Worm (Caenorhabditis elegans) whole organism, late embryonic: Measurements from ENCODE around the gene clc-10.

Experiments used
- K02D7.2 ChIP-seq: sonication (generic microtip); optimal IDR thresholded peaks from 2 replicates; lab custom pipeline; 2017; ENCODE audit warnings: mild to moderate bottlenecking, missing genetic modification characterization, missing compliant biosample characterization
- ceh-19 ChIP-seq: fragments of 200-800 bp; sonication (Bioruptor generic); optimal IDR thresholded peaks from 2 replicates; lab custom pipeline; 2018; ENCODE audit warnings: mild to moderate bottlenecking, missing genetic modification characterization, missing compliant biosample characterization
- dve-1 ChIP-seq: sonication (generic microtip); optimal IDR thresholded peaks from 2 replicates; lab custom pipeline; 2017; ENCODE audit warnings: antibody characterized with exemption, mild to moderate bottlenecking, missing genetic modification characterization, missing compliant biosample characterization
- madf-2 ChIP-seq: sonication (generic microtip); optimal IDR thresholded peaks from 2 replicates; lab custom pipeline; 2017; ENCODE audit warnings: missing genetic modification characterization, missing compliant biosample characterization
- nhr-11 ChIP-seq: fragments of 150-350 bp; optimal IDR thresholded peaks from 2 replicates; lab custom pipeline; 2014; ENCODE audit warnings: missing biosample characterization, missing genetic modification characterization
- npax-4 ChIP-seq: sonication (generic microtip); optimal IDR thresholded peaks from 2 replicates; lab custom pipeline; 2016; ENCODE audit warnings: missing genetic modification characterization, missing compliant biosample characterization
- pag-3 ChIP-seq: sonication (generic microtip); optimal IDR thresholded peaks from 2 replicates; lab custom pipeline; 2016; ENCODE audit warnings: missing compliant biosample characterization, missing genetic modification characterization, borderline replicate concordance
- rnt-1 ChIP-seq: sonication (generic microtip); optimal IDR thresholded peaks from 2 replicates; lab custom pipeline; 2016; ENCODE audit warnings: missing genetic modification characterization, missing compliant biosample characterization
- sox-4 ChIP-seq: sonication (generic microtip); optimal IDR thresholded peaks from 2 replicates; lab custom pipeline; 2017; ENCODE audit warnings: mild to moderate bottlenecking, missing genetic modification characterization, inconsistent platforms, missing compliant biosample characterization
- unc-55 ChIP-seq: sonication (generic microtip); optimal IDR thresholded peaks from 2 replicates; lab custom pipeline; 2017; ENCODE audit warnings: missing biosample characterization, missing genetic modification reagents, missing genetic modification characterization

DNA sequence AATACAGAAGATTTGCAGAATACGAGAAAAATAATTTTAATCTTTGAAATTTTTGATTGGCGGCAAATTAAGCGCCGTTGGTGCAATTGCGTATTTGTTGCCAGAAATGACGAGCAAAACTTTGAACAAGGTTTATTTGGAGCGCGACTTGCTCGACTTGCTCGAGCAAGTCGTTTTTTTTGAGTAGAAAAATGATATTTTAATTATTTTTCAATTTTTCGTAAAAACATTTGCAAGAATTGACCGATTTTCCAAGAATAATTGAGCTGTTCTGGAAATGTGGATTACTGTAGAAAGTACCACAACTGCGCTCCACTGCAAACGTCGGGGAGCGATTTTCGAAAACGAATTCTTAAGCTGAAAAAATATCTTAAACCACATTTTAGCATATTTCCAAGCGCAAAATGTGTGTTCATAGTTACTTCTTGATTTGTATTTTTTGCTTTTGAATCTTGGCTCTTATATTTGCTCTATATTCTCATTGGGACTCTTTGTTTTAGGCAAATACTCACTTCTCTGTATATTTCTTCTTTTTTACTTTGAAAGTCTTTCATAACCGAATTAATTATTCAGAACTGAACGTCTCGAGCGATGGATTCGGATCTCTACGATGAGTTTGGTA, 47.8 kb upstream of the clc-10 start, which contains the start of the genes gcna-1 and eftu-2:
- TF ChIP-seq npax-4 (no peak), K02D7.2 (no peak), nhr-11 (tag; lab: Kevin White, UChicago) (no peak), madf-2 (no peak), rnt-1 (no peak), sox-4 (no peak), ceh-19 (GFP tag; lab: Kevin White, UChicago) (no peak), unc-55 (GFP tag; lab: Kevin White, UChicago) (no peak), dve-1 (tag; lab: Kevin White, UChicago) (no peak), pag-3 (tag; lab: Kevin White, UChicago) (no peak)
